Fruit fly (Drosophila melanogaster) whole organism, embryonic: ENCODE measurements around the gene peng.
A peak's percentile ranks its signal among the peaks of the same experiment; 100 is the strongest.

ENCODE experiments used
- B-H1 ChIP-seq: fragments of 200-800 bp; sonication (Bioruptor generic); IDR thresholded peaks from 3 replicates; pipeline ENCODE4 v1.3.6; 2022; ENCODE audit warnings: missing biosample characterization, missing genetic modification characterization
- CG11560 ChIP-seq: fragments of 200-800 bp; sonication (Bioruptor generic); IDR thresholded peaks from 3 replicates; pipeline ENCODE4 v1.3.6; 2022; ENCODE audit warnings: missing biosample characterization, missing genetic modification characterization
- CG13624 ChIP-seq: fragments of 200-800 bp; sonication (Bioruptor generic); optimal IDR thresholded peaks from 2 replicates; lab custom pipeline; 2016; ENCODE audit warnings: missing biosample characterization, missing genetic modification characterization
- CG13894 ChIP-seq: fragments of 200-800 bp; sonication (Bioruptor generic); optimal IDR thresholded peaks from 3 replicates; lab custom pipeline; 2018; ENCODE audit warnings: missing biosample characterization, mild to moderate bottlenecking, missing genetic modification characterization, moderate library complexity
- CG15011 ChIP-seq: fragments of 200-800 bp; sonication (Bioruptor generic); optimal IDR thresholded peaks from 3 replicates; lab custom pipeline; 2018; ENCODE audit warnings: missing biosample characterization, mild to moderate bottlenecking, missing genetic modification characterization
- CG15269 ChIP-seq: fragments of 200-800 bp; sonication (Bioruptor generic); optimal IDR thresholded peaks from 2 replicates; lab custom pipeline; 2018; ENCODE audit warnings: missing biosample characterization, mild to moderate bottlenecking, missing genetic modification characterization, moderate library complexity
- CG16813 ChIP-seq: fragments of 200-800 bp; sonication (Bioruptor generic); IDR thresholded peaks from 3 replicates; pipeline ENCODE4 v1.3.6; 2022; ENCODE audit warnings: missing biosample characterization, missing genetic modification characterization; ENCODE audit not compliant: partially characterized antibody
- CG16815 ChIP-seq: fragments of 200-800 bp; sonication (Bioruptor generic); optimal IDR thresholded peaks from 3 replicates; lab custom pipeline; 2017; ENCODE audit warnings: missing biosample characterization, mild to moderate bottlenecking, missing genetic modification characterization
- CG18619 ChIP-seq: fragments of 200-800 bp; sonication (Bioruptor generic); optimal IDR thresholded peaks from 3 replicates; lab custom pipeline; 2017; ENCODE audit warnings: missing biosample characterization, mild to moderate bottlenecking, missing genetic modification characterization
- CG2116 ChIP-seq: fragments of 200-800 bp; sonication (Bioruptor generic); optimal IDR thresholded peaks from 3 replicates; lab custom pipeline; 2018; ENCODE audit warnings: missing biosample characterization, mild to moderate bottlenecking, missing genetic modification characterization
- CG2120 ChIP-seq: fragments of 200-800 bp; sonication (Bioruptor generic); optimal IDR thresholded peaks from 3 replicates; lab custom pipeline; 2016; ENCODE audit warnings: missing biosample characterization, missing genetic modification characterization
- CG3281 ChIP-seq: fragments of 200-800 bp; sonication (Bioruptor generic); optimal IDR thresholded peaks from 3 replicates; lab custom pipeline; 2017; ENCODE audit warnings: missing biosample characterization, mild to moderate bottlenecking, missing genetic modification characterization
- CG3726 ChIP-seq: fragments of 200-800 bp; sonication (Bioruptor generic); IDR thresholded peaks from 3 replicates; pipeline ENCODE4, ENCODE4 v1.3.6; 2022; ENCODE audit warnings: missing biosample characterization, missing genetic modification characterization
- CG4328 ChIP-seq: fragments of 200-800 bp; sonication (Bioruptor generic); optimal IDR thresholded peaks from 3 replicates; lab custom pipeline; 2017; ENCODE audit warnings: missing biosample characterization, missing genetic modification reagents, missing genetic modification characterization
- CG4404 ChIP-seq: fragments of 200-800 bp; sonication (Bioruptor generic); IDR thresholded peaks from 2 replicates; pipeline ENCODE4 v1.3.6; 2022; ENCODE audit warnings: missing biosample characterization, missing genetic modification characterization
- CG6854 ChIP-seq: fragments of 200-800 bp; sonication (Bioruptor generic); optimal IDR thresholded peaks from 3 replicates; lab custom pipeline; 2017; ENCODE audit warnings: missing biosample characterization, mild to moderate bottlenecking, missing genetic modification characterization
- Camta ChIP-seq: fragments of 200-800 bp; sonication (Bioruptor generic); optimal IDR thresholded peaks from 2 replicates; lab custom pipeline; 2016; ENCODE audit warnings: missing biosample characterization, missing genetic modification characterization
- D19B ChIP-seq: fragments of 200-800 bp; sonication (Bioruptor generic); optimal IDR thresholded peaks from 2 replicates; lab custom pipeline; 2017; ENCODE audit warnings: missing biosample characterization, mild to moderate bottlenecking, missing genetic modification characterization
- Dip3 ChIP-seq: fragments of 200-800 bp; sonication (Bioruptor generic); optimal IDR thresholded peaks from 3 replicates; lab custom pipeline; 2016; ENCODE audit warnings: missing biosample characterization, missing genetic modification characterization
- ERR ChIP-seq: fragments of 200-800 bp; sonication (Bioruptor generic); optimal IDR thresholded peaks from 2 replicates; lab custom pipeline; 2016; ENCODE audit warnings: missing biosample characterization, missing genetic modification characterization
- Elba2 ChIP-seq: fragments of 200-800 bp; sonication (Bioruptor generic); optimal IDR thresholded peaks from 3 replicates; lab custom pipeline; 2016; ENCODE audit warnings: missing biosample characterization, missing genetic modification characterization
- Fer1 ChIP-seq: fragments of 200-800 bp; sonication (Bioruptor generic); optimal IDR thresholded peaks from 2 replicates; lab custom pipeline; 2017; ENCODE audit warnings: missing biosample characterization, mild to moderate bottlenecking, missing genetic modification characterization
- HHEX ChIP-seq: fragments of 200-800 bp; sonication (Bioruptor generic); optimal IDR thresholded peaks from 3 replicates; lab custom pipeline; 2017; ENCODE audit warnings: missing biosample characterization, mild to moderate bottlenecking, missing genetic modification characterization, missing genetic modification reagents
- Hr78 ChIP-seq, 2 experiments: fragments of 200-800 bp in 1 of 2; fragments of >200 bp in 1 of 2; sonication (Bioruptor generic) in 1 of 2; optimal IDR thresholded peaks; 2 replicates each; lab custom pipeline; 2017 to 2019; ENCODE audit warnings: missing biosample characterization in 2 of 2, missing genetic modification characterization in 2 of 2, mild to moderate bottlenecking in 1 of 2, moderate library complexity in 1 of 2
- Lpt ChIP-seq: fragments of >200 bp; optimal IDR thresholded peaks from 2 replicates; lab custom pipeline; 2018; ENCODE audit warnings: missing biosample characterization, missing genetic modification characterization
- MBD-R2 ChIP-seq: fragments of 200-800 bp; sonication (Bioruptor generic); IDR thresholded peaks from 2 replicates; pipeline ENCODE4 v1.3.6; 2022; ENCODE audit warnings: missing biosample characterization, missing genetic modification characterization
- MTF-1 ChIP-seq: fragments of 200-800 bp; sonication (Bioruptor generic); optimal IDR thresholded peaks from 2 replicates; lab custom pipeline; 2018; ENCODE audit warnings: missing biosample characterization, mild to moderate bottlenecking, missing genetic modification characterization, borderline replicate concordance
- Oaz ChIP-seq: fragments of 200-800 bp; sonication (Bioruptor generic); IDR thresholded peaks from 2 replicates; pipeline ENCODE4 v1.3.6; 2022; ENCODE audit warnings: missing biosample characterization, missing genetic modification characterization
- Opbp ChIP-seq: fragments of 200-800 bp; sonication (Bioruptor generic); IDR thresholded peaks from 3 replicates; pipeline ENCODE4 v1.3.6; 2022; ENCODE audit warnings: missing biosample characterization, missing genetic modification characterization; ENCODE audit not compliant: partially characterized antibody
- Sin3A ChIP-seq: fragments of >200 bp; optimal IDR thresholded peaks from 2 replicates; lab custom pipeline; 2018
- Taf1 ChIP-seq: fragments of 200-800 bp; sonication (Bioruptor generic); IDR thresholded peaks from 2 replicates; pipeline ENCODE4 v1.3.6; 2022; ENCODE audit warnings: missing biosample characterization, missing genetic modification characterization
- amos ChIP-seq: fragments of 200-800 bp; sonication (Bioruptor generic); IDR thresholded peaks from 2 replicates; pipeline ENCODE4 v1.3.6; 2022; ENCODE audit warnings: missing biosample characterization, missing genetic modification characterization; ENCODE audit not compliant: partially characterized antibody
- caup ChIP-seq: fragments of 200-800 bp; sonication (Bioruptor generic); optimal IDR thresholded peaks from 3 replicates; lab custom pipeline; 2017; ENCODE audit warnings: missing biosample characterization, mild to moderate bottlenecking, missing genetic modification characterization, moderate library complexity; ENCODE audit not compliant: severe bottlenecking
- danr ChIP-seq: fragments of 200-800 bp; sonication (Bioruptor generic); IDR thresholded peaks from 2 replicates; pipeline ENCODE4 v1.3.6; 2022; ENCODE audit warnings: missing biosample characterization, missing genetic modification characterization
- disco-r ChIP-seq: fragments of 200-800 bp; sonication (Bioruptor generic); optimal IDR thresholded peaks from 2 replicates; lab custom pipeline; 2016; ENCODE audit warnings: missing biosample characterization, missing genetic modification characterization
- dmrt11E ChIP-seq: fragments of 200-800 bp; sonication (Bioruptor generic); optimal IDR thresholded peaks from 3 replicates; lab custom pipeline; 2018; ENCODE audit warnings: missing biosample characterization, mild to moderate bottlenecking, missing genetic modification characterization, moderate library complexity
- en ChIP-seq: fragments of 200-800 bp; sonication (Bioruptor generic); optimal IDR thresholded peaks from 2 replicates; lab custom pipeline; 2016; ENCODE audit warnings: missing biosample characterization, missing genetic modification characterization
- gce ChIP-seq: fragments of 200-800 bp; sonication (Bioruptor generic); IDR thresholded peaks from 3 replicates; pipeline ENCODE4 v1.3.6; 2022; ENCODE audit warnings: missing biosample characterization, missing genetic modification characterization
- gsb ChIP-seq: fragments of 200-800 bp; sonication (Bioruptor generic); IDR thresholded peaks from 2 replicates; pipeline ENCODE4 v1.3.6; 2022; ENCODE audit warnings: missing biosample characterization, missing genetic modification characterization
- nau ChIP-seq: fragments of 200-800 bp; sonication (Bioruptor generic); optimal IDR thresholded peaks from 3 replicates; lab custom pipeline; 2017; ENCODE audit warnings: missing biosample characterization, mild to moderate bottlenecking, missing genetic modification characterization, missing genetic modification reagents
- pnt ChIP-seq: fragments of 200-800 bp; sonication (Bioruptor generic); optimal IDR thresholded peaks from 3 replicates; lab custom pipeline; 2016; ENCODE audit warnings: missing biosample characterization, missing genetic modification characterization
- pzg ChIP-seq: fragments of 200-800 bp; sonication (Bioruptor generic); optimal IDR thresholded peaks from 3 replicates; lab custom pipeline; 2018; ENCODE audit warnings: missing biosample characterization, mild to moderate bottlenecking, missing genetic modification characterization, moderate library complexity
- tio ChIP-seq: fragments of 200-800 bp; sonication (Bioruptor generic); optimal IDR thresholded peaks from 2 replicates; lab custom pipeline; 2017; ENCODE audit warnings: missing biosample characterization, missing genetic modification characterization, inconsistent platforms
- tup ChIP-seq: fragments of 200-800 bp; sonication (Bioruptor generic); optimal IDR thresholded peaks from 2 replicates; lab custom pipeline; 2016; ENCODE audit warnings: missing biosample characterization, mild to moderate bottlenecking, missing genetic modification characterization, moderate library complexity
- unc-4 ChIP-seq: fragments of 200-800 bp; sonication (Bioruptor generic); IDR thresholded peaks from 2 replicates; pipeline ENCODE4 v1.3.6; 2022; ENCODE audit warnings: missing biosample characterization, missing genetic modification characterization; ENCODE audit not compliant: partially characterized antibody
- unpg ChIP-seq: fragments of 200-800 bp; sonication (Bioruptor generic); optimal IDR thresholded peaks from 3 replicates; lab custom pipeline; 2018; ENCODE audit warnings: missing biosample characterization, mild to moderate bottlenecking, missing genetic modification characterization, moderate library complexity
- yki ChIP-seq: fragments of >200 bp; optimal IDR thresholded peaks from 3 replicates; lab custom pipeline; 2018
- z ChIP-seq: fragments of 200-800 bp; sonication (Bioruptor generic); IDR thresholded peaks from 3 replicates; pipeline ENCODE4 v1.3.6; 2022; ENCODE audit warnings: missing biosample characterization, missing genetic modification characterization
- zfh1 ChIP-seq: fragments of 200-800 bp; sonication (Bioruptor generic); IDR thresholded peaks from 3 replicates; pipeline ENCODE4 v1.3.6; 2022; ENCODE audit warnings: missing biosample characterization, missing genetic modification characterization

Gene peng

dm6 chrX:21367363-21368072, 17.9 kb upstream of the peng start (continued):
- peak; percentile 94 for TF ChIP-seq disco-r (GFP tag; lab: Kevin White, UChicago)
- TF ChIP-seq unpg: peak; percentile 98
- TF ChIP-seq yki (lab: Kevin White, UChicago): no peak
- TF ChIP-seq danr (GFP tag; lab: Robert Waterston, UW): peak; percentile 96
- TF ChIP-seq CG2120 (GFP tag; lab: Kevin White, UChicago): peak; percentile 99
- peak; percentile 90 for TF ChIP-seq ERR
- peak; percentile 93 for TF ChIP-seq MBD-R2 (GFP tag; lab: Robert Waterston, UW)
- TF ChIP-seq CG13894 (tag; lab: Kevin White, UChicago): peak; percentile 97
- TF ChIP-seq gce (GFP tag; lab: Robert Waterston, UW): peak; percentile 89; the same call in 2 of the 3 replicates
- peak; percentile 95 for TF ChIP-seq CG4404 (GFP tag; lab: Robert Waterston, UW)
- TF ChIP-seq en (GFP tag; lab: Kevin White, UChicago): peak; percentile 92
- TF ChIP-seq Sin3A (lab: Kevin White, UChicago): no peak
- TF ChIP-seq Elba2: peak; percentile 19
- no peak for TF ChIP-seq amos (GFP tag; lab: Robert Waterston, UW)
- TF ChIP-seq CG3281 (GFP tag; lab: Kevin White, UChicago): peak; percentile 99
- peak; percentile 96 for TF ChIP-seq CG16815 (GFP tag; lab: Kevin White, UChicago)
- peak; percentile 97 for TF ChIP-seq Oaz (GFP tag; lab: Robert Waterston, UW)
- TF ChIP-seq unc-4 (GFP tag; lab: Robert Waterston, UW): no peak
- peak; percentile 97 for TF ChIP-seq Camta (GFP tag; lab: Kevin White, UChicago)
- peak; percentile 98 for TF ChIP-seq CG18619 (GFP tag; lab: Kevin White, UChicago)
- peak; percentile 98 for TF ChIP-seq caup (GFP tag; lab: Kevin White, UChicago)
- TF ChIP-seq B-H1 (GFP tag; lab: Robert Waterston, UW): peak; percentile 94
- peak; percentile 98 for TF ChIP-seq HHEX (GFP tag; lab: Kevin White, UChicago)
- TF ChIP-seq MTF-1 (GFP tag; lab: Kevin White, UChicago): peak; percentile 92
- no peak for TF ChIP-seq CG16813
- peak; percentile 94 for TF ChIP-seq CG3726
- TF ChIP-seq dmrt11E: peak; percentile 94
- peak; percentile 94 for TF ChIP-seq pnt (GFP tag; lab: Kevin White, UChicago)
- peak; percentile 94 for TF ChIP-seq zfh1 (GFP tag; lab: Robert Waterston, UW)
- TF ChIP-seq gsb (GFP tag; lab: Robert Waterston, UW): peak; percentile 94
- peak; percentile 96 for TF ChIP-seq CG13624 (GFP tag; lab: Kevin White, UChicago)
- peak; percentile 67; the same call in 2 of the 3 replicates for TF ChIP-seq z (GFP tag; lab: Robert Waterston, UW)
- peak; percentile 83 for TF ChIP-seq tup (GFP tag; lab: Kevin White, UChicago)
- TF ChIP-seq Hr78 (GFP tag; optimal IDR thresholded peaks at IDR 0.05; lab: Kevin White, UChicago): peak in 1 of 2 experiments; percentile 85
- TF ChIP-seq pzg (GFP tag; lab: Kevin White, UChicago): peak; percentile 18
- TF ChIP-seq tio (GFP tag; lab: Kevin White, UChicago): peak; percentile 98
- peak; percentile 99 for TF ChIP-seq CG4328 (GFP tag; lab: Kevin White, UChicago)
- peak; percentile 85 for TF ChIP-seq CG2116
- peak; percentile 91; the same call in 2 of the 3 replicates for TF ChIP-seq CG11560 (tag; lab: Robert Waterston, UW)
- TF ChIP-seq D19B (GFP tag; lab: Kevin White, UChicago): peak; percentile 91
- TF ChIP-seq CG15011 (GFP tag; lab: Kevin White, UChicago): peak; percentile 97
- TF ChIP-seq nau (GFP tag; lab: Kevin White, UChicago): peak; percentile 96
- no peak for TF ChIP-seq Lpt (GFP tag; lab: Kevin White, UChicago)
- TF ChIP-seq CG15269 (tag; lab: Kevin White, UChicago): peak; percentile 99
- peak; percentile 96 for TF ChIP-seq CG6854
- TF ChIP-seq Taf1: peak; percentile 94
- peak; percentile 93 for TF ChIP-seq Dip3 (GFP tag; lab: Kevin White, UChicago)
- no peak for TF ChIP-seq Opbp (GFP tag; lab: Robert Waterston, UW)
- TF ChIP-seq Fer1: peak; percentile 98
